Fruit fly (Drosophila melanogaster): ENCODE measurements around the gene CG4709.

Gene CG4709

DNA sequence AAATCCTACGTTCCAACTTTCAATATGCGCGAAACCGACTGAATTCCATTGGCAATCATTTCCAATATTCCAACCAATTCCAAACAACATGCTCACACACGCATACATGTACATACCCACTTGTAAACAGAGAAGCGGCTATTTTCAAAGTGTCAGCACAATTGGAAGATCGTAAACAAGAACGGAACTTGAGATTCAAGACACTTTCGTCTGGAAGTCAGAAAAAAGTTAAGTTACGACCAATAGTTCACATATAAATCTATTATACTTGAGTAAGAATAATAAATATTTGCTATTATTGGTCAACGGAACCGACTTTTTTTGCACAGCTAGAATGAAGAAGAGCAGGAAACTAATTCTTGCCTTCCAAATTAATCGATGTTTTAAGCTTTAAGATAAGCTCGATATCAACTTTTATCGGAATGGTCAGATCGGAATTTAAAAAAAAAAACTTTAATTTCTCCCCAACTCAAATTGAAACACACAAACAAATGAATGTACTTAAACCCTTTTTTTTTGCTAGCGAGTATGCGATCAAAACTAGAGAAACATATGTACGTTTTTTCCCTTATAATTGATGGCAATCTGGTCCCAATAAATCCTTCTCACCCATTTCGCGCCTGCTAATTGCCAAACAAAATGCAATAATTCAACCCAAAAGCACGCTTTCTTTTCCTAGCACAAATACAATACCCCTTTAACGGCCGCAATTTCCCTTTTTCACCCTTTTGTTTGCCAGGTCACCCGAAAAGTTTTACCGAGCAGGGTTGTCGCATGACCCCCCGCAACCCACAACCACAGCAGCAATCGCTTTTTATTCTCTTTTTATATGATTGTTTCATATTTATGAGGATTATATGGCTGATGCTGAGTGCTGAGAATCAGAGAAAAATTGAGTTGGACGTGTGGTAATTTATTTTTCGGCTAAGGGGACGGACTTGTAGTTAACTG, 48.6 kb downstream of the CG4709 start, which contains the start of the genes CG31875 and SoYb:
Gene CG31875, minus strand, starts transcription at position 329 of the 951 bp plus-strand sequence.
Gene SoYb, minus strand, starts transcription at position 329 of the 951 bp plus-strand sequence.
- no peak for TF ChIP-seq CG8478 (optimal IDR thresholded peaks at IDR 0.05)
- TF ChIP-seq CTCF (optimal IDR thresholded peaks at IDR 0.05), result no peak

DNA sequence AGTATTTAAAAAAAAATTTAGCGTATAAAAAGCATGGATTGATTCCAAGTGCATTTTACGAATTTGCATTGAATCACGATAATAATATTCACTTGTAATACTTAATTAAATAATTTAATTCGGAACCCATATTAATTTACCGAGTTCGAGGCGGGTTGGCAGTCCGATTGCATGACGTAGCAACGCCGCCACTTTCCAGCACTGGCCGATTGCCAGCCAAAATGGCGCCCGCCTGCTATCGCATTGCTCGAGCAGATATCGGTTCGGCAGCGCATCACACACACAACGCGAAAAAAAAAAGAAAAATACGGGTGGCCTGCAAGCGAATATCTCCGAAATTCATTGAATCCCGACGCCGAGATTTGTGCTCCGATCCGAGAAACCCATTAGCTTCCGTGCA, 49.5 kb downstream of the CG4709 start, which contains the start of gene Ndf:
Gene Ndf, plus strand, starts transcription at position 240 of the 400 bp plus-strand sequence.
- TF ChIP-seq CG8478 (optimal IDR thresholded peaks at IDR 0.05) (no peak), CTCF (optimal IDR thresholded peaks at IDR 0.05) (peak in 1 of 2 experiments; percentile 20)

DNA sequence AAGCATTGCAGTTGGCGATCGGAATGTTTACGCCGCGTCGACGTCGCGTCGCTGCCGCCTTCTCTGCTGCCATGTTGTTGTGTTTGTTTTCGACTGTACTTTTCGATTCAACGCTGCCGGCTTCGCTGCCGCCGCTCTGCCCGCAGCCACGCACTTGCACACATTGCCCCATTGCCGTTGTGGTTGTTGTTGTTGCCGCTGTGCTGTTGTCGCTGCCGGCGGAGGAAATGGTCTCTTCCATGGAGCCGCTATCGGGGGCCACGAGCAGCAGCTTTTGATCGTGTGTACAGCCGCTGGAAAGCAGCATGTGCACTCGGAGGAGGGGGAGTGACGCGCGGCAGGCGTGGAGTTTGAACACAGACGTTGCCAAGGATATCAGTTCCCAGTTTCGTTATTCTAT, 50.4 kb downstream of the CG4709 start:
- TF ChIP-seq CG8478 (optimal IDR thresholded peaks at IDR 0.05) (no peak), CTCF (optimal IDR thresholded peaks at IDR 0.05) (no peak)

Measured in S2 (cell line).